Worm (Caenorhabditis elegans) whole organism, midembryonic: ENCODE data around the gene ceh-62.
A peak's percentile ranks its signal among the peaks of the same experiment; 100 is the strongest.

ENCODE experiments used
- T22C8.4 ChIP-seq: fragments of 200-800 bp; sonication (Bioruptor generic); IDR thresholded peaks from 2 replicates; pipeline ENCODE4 v1.3.6; 2022; ENCODE audit warnings: missing genetic modification characterization, missing compliant biosample characterization
- cog-1 ChIP-seq: sonication (generic microtip); optimal IDR thresholded peaks from 2 replicates; lab custom pipeline; 2016; ENCODE audit warnings: missing genetic modification characterization, missing compliant biosample characterization
- flt-1 ChIP-seq: fragments of 200-800 bp; sonication (Bioruptor generic); IDR thresholded peaks from 2 replicates; pipeline ENCODE4 v1.3.6; 2022; ENCODE audit warnings: missing genetic modification characterization, missing compliant biosample characterization
- klf-2 ChIP-seq: fragments of 200-800 bp; sonication (Bioruptor generic); conservative IDR thresholded peaks from 2 replicates; pipeline ENCODE4 v1.3.6; 2022; ENCODE audit warnings: missing genetic modification reagents, missing genetic modification characterization, missing compliant biosample characterization
- med-1 ChIP-seq: sonication (generic microtip); optimal IDR thresholded peaks from 2 replicates; lab custom pipeline; 2017; ENCODE audit warnings: missing genetic modification characterization, mild to moderate bottlenecking, missing compliant biosample characterization, antibody characterized with exemption, missing genetic modification reagents; ENCODE audit not compliant: insufficient read depth
- ref-1 ChIP-seq: fragments of 200-800 bp; sonication (Bioruptor generic); conservative IDR thresholded peaks from 2 replicates; pipeline ENCODE4 v1.3.6; 2022; ENCODE audit warnings: missing genetic modification reagents, missing genetic modification characterization, missing compliant biosample characterization
- tab-1 ChIP-seq: fragments of 200-800 bp; sonication (Bioruptor generic); IDR thresholded peaks from 2 replicates; pipeline ENCODE4 v1.3.6; 2022; ENCODE audit warnings: missing genetic modification characterization, missing compliant biosample characterization
- ztf-23 ChIP-seq: fragments of 200-800 bp; sonication (Bioruptor generic); IDR thresholded peaks from 2 replicates; pipeline ENCODE4 v1.3.6; 2022; ENCODE audit warnings: missing genetic modification reagents, missing genetic modification characterization, missing compliant biosample characterization
- ztf-29 ChIP-seq: fragments of 200-800 bp; sonication (Bioruptor generic); IDR thresholded peaks from 2 replicates; pipeline ENCODE4 v1.3.6; 2022; ENCODE audit warnings: missing genetic modification reagents, missing genetic modification characterization, missing compliant biosample characterization

Gene ceh-62

ce11 chrII:10838550-10838949 lies 33.0 kb downstream of the ceh-62 start:
- TF ChIP-seq tab-1 (GFP tag; lab: Robert Waterston, UW), result no peak
- TF ChIP-seq ztf-23 (GFP tag; lab: Robert Waterston, UW), result no peak
- TF ChIP-seq ref-1 (GFP tag; lab: Robert Waterston, UW), result no peak
- TF ChIP-seq ztf-29 (GFP tag; lab: Robert Waterston, UW), result no peak
- no peak for TF ChIP-seq med-1 (GFP tag; lab: Kevin White, UChicago)
- no peak for TF ChIP-seq T22C8.4 (GFP tag; lab: Robert Waterston, UW)
- no peak for TF ChIP-seq cog-1 (tag; lab: Kevin White, UChicago)
- TF ChIP-seq klf-2 (GFP tag; lab: Robert Waterston, UW), result no peak
- no peak for TF ChIP-seq flt-1 (GFP tag; lab: Robert Waterston, UW)

- TF ChIP-seq tab-1 (GFP tag; lab: Robert Waterston, UW) (peak; percentile 95), cog-1 (tag; lab: Kevin White, UChicago) (peak; percentile 92), klf-2 (GFP tag; lab: Robert Waterston, UW) (peak; percentile 89), ztf-23 (GFP tag; lab: Robert Waterston, UW) (peak; percentile 92), med-1 (GFP tag; lab: Kevin White, UChicago) (peak; percentile 69), ref-1 (GFP tag; lab: Robert Waterston, UW) (peak; percentile 98), ztf-29 (GFP tag; lab: Robert Waterston, UW) (peak; percentile 87), T22C8.4 (GFP tag; lab: Robert Waterston, UW) (peak; percentile 93), flt-1 (GFP tag; lab: Robert Waterston, UW) (peak; percentile 97)
These were observed 34.5 kb downstream of the ceh-62 start for ce11 chrII:10840067-10840466.

- TF ChIP-seq med-1 (GFP tag; lab: Kevin White, UChicago) (no peak), klf-2 (GFP tag; lab: Robert Waterston, UW) (no peak), tab-1 (GFP tag; lab: Robert Waterston, UW) (no peak), cog-1 (tag; lab: Kevin White, UChicago) (no peak), ref-1 (GFP tag; lab: Robert Waterston, UW) (no peak), T22C8.4 (GFP tag; lab: Robert Waterston, UW) (no peak), ztf-23 (GFP tag; lab: Robert Waterston, UW) (no peak), flt-1 (GFP tag; lab: Robert Waterston, UW) (no peak), ztf-29 (GFP tag; lab: Robert Waterston, UW) (no peak)
These were observed 38.0 kb downstream of the ceh-62 start, which contains the start of gene M106.8 for ce11 chrII:10843527-10843926. M106.8 (minus strand) TSS chrII:10843627.

- TF ChIP-seq med-1 (GFP tag; lab: Kevin White, UChicago) (no peak), cog-1 (tag; lab: Kevin White, UChicago) (no peak), flt-1 (GFP tag; lab: Robert Waterston, UW) (no peak), ref-1 (GFP tag; lab: Robert Waterston, UW) (no peak), ztf-29 (GFP tag; lab: Robert Waterston, UW) (no peak), klf-2 (GFP tag; lab: Robert Waterston, UW) (no peak), tab-1 (GFP tag; lab: Robert Waterston, UW) (no peak), ztf-23 (GFP tag; lab: Robert Waterston, UW) (no peak), T22C8.4 (GFP tag; lab: Robert Waterston, UW) (no peak)
These were observed 41.5 kb downstream of the ceh-62 start for ce11 chrII:10847057-10847456.

- TF ChIP-seq T22C8.4 (GFP tag; lab: Robert Waterston, UW), result no peak
- TF ChIP-seq tab-1 (GFP tag; lab: Robert Waterston, UW), result no peak
- TF ChIP-seq ztf-23 (GFP tag; lab: Robert Waterston, UW), result no peak
- TF ChIP-seq klf-2 (GFP tag; lab: Robert Waterston, UW), result no peak
- TF ChIP-seq med-1 (GFP tag; lab: Kevin White, UChicago), result no peak
- no peak for TF ChIP-seq ref-1 (GFP tag; lab: Robert Waterston, UW)
- TF ChIP-seq flt-1 (GFP tag; lab: Robert Waterston, UW), result no peak
- TF ChIP-seq cog-1 (tag; lab: Kevin White, UChicago), result no peak
- TF ChIP-seq ztf-29 (GFP tag; lab: Robert Waterston, UW), result no peak
These were observed 44.4 kb downstream of the ceh-62 start, which contains the start of gene M106.2 for ce11 chrII:10849903-10850302. M106.2 (minus strand) TSS chrII:10850003.

- TF ChIP-seq ztf-29 (GFP tag; lab: Robert Waterston, UW) (no peak), cog-1 (tag; lab: Kevin White, UChicago) (peak; percentile 68), klf-2 (GFP tag; lab: Robert Waterston, UW) (no peak)
These were observed 45.6 kb downstream of the ceh-62 start for ce11 chrII:10851110-10851509.

- TF ChIP-seq klf-2 (GFP tag; lab: Robert Waterston, UW) (no peak), flt-1 (GFP tag; lab: Robert Waterston, UW) (no peak), ztf-23 (GFP tag; lab: Robert Waterston, UW) (no peak), cog-1 (tag; lab: Kevin White, UChicago) (no peak), tab-1 (GFP tag; lab: Robert Waterston, UW) (no peak), med-1 (GFP tag; lab: Kevin White, UChicago) (no peak), ref-1 (GFP tag; lab: Robert Waterston, UW) (no peak), ztf-29 (GFP tag; lab: Robert Waterston, UW) (no peak), T22C8.4 (GFP tag; lab: Robert Waterston, UW) (no peak)
These were observed 47.3 kb downstream of the ceh-62 start for ce11 chrII:10852880-10853279.

- TF ChIP-seq med-1 (GFP tag; lab: Kevin White, UChicago) (no peak), T22C8.4 (GFP tag; lab: Robert Waterston, UW) (no peak), klf-2 (GFP tag; lab: Robert Waterston, UW) (no peak), cog-1 (tag; lab: Kevin White, UChicago) (no peak), ztf-23 (GFP tag; lab: Robert Waterston, UW) (no peak), ztf-29 (GFP tag; lab: Robert Waterston, UW) (no peak), flt-1 (GFP tag; lab: Robert Waterston, UW) (no peak), ref-1 (GFP tag; lab: Robert Waterston, UW) (no peak), tab-1 (GFP tag; lab: Robert Waterston, UW) (no peak)
These were observed 51.5 kb downstream of the ceh-62 start, which contains the start of gene M106.7 for ce11 chrII:10857077-10857476. M106.7 (minus strand) TSS chrII:10857177.
